Worm (Caenorhabditis elegans) whole organism, L2 larva: ENCODE measurements around the gene F28C1.3.

Experiments used
- ama-1 ChIP-seq: fragments of 150-350 bp; optimal IDR thresholded peaks from 2 replicates; lab custom pipeline; 2018; ENCODE audit warnings: inconsistent platforms
- blmp-1 ChIP-seq: sonication (generic microtip); optimal IDR thresholded peaks from 2 replicates; lab custom pipeline; 2017; ENCODE audit warnings: missing genetic modification characterization, mild to moderate bottlenecking, missing compliant biosample characterization, antibody characterized with exemption, moderate library complexity; ENCODE audit not compliant: insufficient read depth
- dmd-4 ChIP-seq: sonication (generic microtip); optimal IDR thresholded peaks from 2 replicates; lab custom pipeline; 2017; ENCODE audit warnings: missing biosample characterization, missing genetic modification characterization
- elt-3 ChIP-seq: sonication (generic microtip); optimal IDR thresholded peaks from 2 replicates; lab custom pipeline; 2017; ENCODE audit warnings: missing biosample characterization, missing genetic modification characterization
- nhr-21 ChIP-seq: fragments of 150-350 bp; optimal IDR thresholded peaks from 2 replicates; lab custom pipeline; 2014; ENCODE audit warnings: missing biosample characterization, missing genetic modification characterization
- nhr-77 ChIP-seq: fragments of 150-350 bp; optimal IDR thresholded peaks from 2 replicates; lab custom pipeline; 2014; ENCODE audit warnings: missing biosample characterization, missing genetic modification characterization
- sma-9 ChIP-seq, 2 experiments: fragments of 150-350 bp in 1 of 2; sonication (generic microtip) in 1 of 2; optimal IDR thresholded peaks; 2 replicates each; lab custom pipeline; 2014 to 2016; ENCODE audit warnings: missing genetic modification characterization in 2 of 2, mild to moderate bottlenecking in 1 of 2, missing biosample characterization in 1 of 2, missing compliant biosample characterization in 1 of 2, missing genetic modification reagents in 1 of 2, moderate library complexity in 1 of 2
- unc-62 ChIP-seq: fragments of 150-350 bp; optimal IDR thresholded peaks from 2 replicates; lab custom pipeline; 2014; ENCODE audit warnings: missing biosample characterization, missing genetic modification reagents, missing genetic modification characterization
- zag-1 ChIP-seq: fragments of 150-350 bp; optimal IDR thresholded peaks from 2 replicates; lab custom pipeline; 2014; ENCODE audit warnings: missing biosample characterization, missing genetic modification characterization
- ztf-11 ChIP-seq: sonication (generic microtip); optimal IDR thresholded peaks from 2 replicates; lab custom pipeline; 2017; ENCODE audit warnings: missing biosample characterization, missing genetic modification characterization

DNA sequence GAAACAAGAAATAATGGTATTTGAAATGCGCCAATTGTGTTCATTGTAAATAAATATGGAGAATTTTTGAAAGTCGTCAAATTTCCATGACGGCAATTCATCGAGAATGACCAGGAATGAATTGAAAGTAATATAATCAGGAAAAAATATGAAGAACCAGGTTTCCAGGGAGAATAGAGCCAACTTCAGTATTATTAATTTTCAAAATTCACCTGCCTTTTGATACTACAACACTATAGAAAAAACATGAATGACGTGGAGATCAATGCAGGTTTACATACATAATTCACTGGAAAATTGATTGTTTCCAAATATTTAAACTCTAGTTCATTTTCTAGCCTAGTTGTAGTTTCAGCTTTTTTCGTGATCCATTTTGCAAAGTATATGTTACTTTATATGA lies 34.7 kb upstream of the F28C1.3 start, which contains the start of gene srh-25:
- TF ChIP-seq unc-62 (no peak), zag-1 (tag; lab: Kevin White, UChicago) (no peak), blmp-1 (no peak), ama-1 (lab: Kevin White, UChicago) (no peak), nhr-21 (tag; lab: Kevin White, UChicago) (no peak), ztf-11 (no peak), dmd-4 (tag; lab: Kevin White, UChicago) (no peak), nhr-77 (no peak), sma-9 (GFP tag; optimal IDR thresholded peaks at IDR 0.05; lab: Kevin White, UChicago) (no peak), sma-9 (tag; optimal IDR thresholded peaks at IDR 0.05; lab: Kevin White, UChicago) (no peak), elt-3 (no peak)
